Worm (Caenorhabditis elegans): ENCODE data around the gene zak-1.

ce11 chrIII:6820343-6820985 is 36.1 kb downstream of the zak-1 start, which contains the start of gene ten-1:
- no peak for TF ChIP-seq sptf-1 (tag; optimal IDR thresholded peaks at IDR 0.05)
- TF ChIP-seq mep-1 (tag; optimal IDR thresholded peaks at IDR 0.05), result no peak
- TF ChIP-seq drap-1 (GFP tag; optimal IDR thresholded peaks at IDR 0.05), result no peak
- TF ChIP-seq unc-39 (tag; optimal IDR thresholded peaks at IDR 0.05), result no peak
- no peak for TF ChIP-seq cnd-1 (tag; optimal IDR thresholded peaks at IDR 0.05)
- TF ChIP-seq ztf-11 (tag; optimal IDR thresholded peaks at IDR 0.05), result no peak

All from whole organism, mixed stage, embryonic.